Worm (Caenorhabditis elegans): ENCODE results near the gene F54E7.9.
A peak's percentile ranks its signal among the peaks of the same experiment; 100 is the strongest.

Gene F54E7.9

ce11 chrIII:5678935-5679334 lies 1.2 kb upstream of the F54E7.9 start, which contains the start of the genes ska-3 and rps-12:
Gene ska-3 (minus strand): TSS chrIII:5679005.
Gene rps-12 (plus strand): TSS chrIII:5679298.
- TF ChIP-seq hmbx-1 (tag; optimal IDR thresholded peaks at IDR 0.05) = no peak
- TF ChIP-seq hmg-4 (GFP tag; optimal IDR thresholded peaks at IDR 0.05) = peak; percentile 70
- TF ChIP-seq ama-1 (optimal IDR thresholded peaks at IDR 0.05) = no peak
- peak; percentile 72 for TF ChIP-seq pes-1 (GFP tag; IDR thresholded peaks at IDR 0.05)
- no peak for TF ChIP-seq aly-1 (tag; optimal IDR thresholded peaks at IDR 0.05)
- TF ChIP-seq ceh-13 (GFP tag; optimal IDR thresholded peaks at IDR 0.05) = no peak
- no peak for TF ChIP-seq tra-4 (tag; optimal IDR thresholded peaks at IDR 0.05)
- TF ChIP-seq F13C5.2 (tag; optimal IDR thresholded peaks at IDR 0.05) = peak; percentile 95
- TF ChIP-seq ceh-36 (tag; optimal IDR thresholded peaks at IDR 0.05) = no peak
- no peak for TF ChIP-seq scrt-1 (GFP tag; IDR thresholded peaks at IDR 0.05)
- no peak; the same call in 1 of the 2 replicates for TF ChIP-seq sea-1 (GFP tag; conservative IDR thresholded peaks at IDR 0.05)
- no peak for TF ChIP-seq ets-7 (tag; optimal IDR thresholded peaks at IDR 0.05)
- peak; percentile 49; the same call in 1 of the 2 replicates for TF ChIP-seq tbx-37 (GFP tag; conservative IDR thresholded peaks at IDR 0.05)
- 0 out of 2 replicates have a peak, but pooled peaks have one; percentile 17 for TF ChIP-seq tbx-11 (GFP tag; IDR thresholded peaks at IDR 0.05)
- peak; percentile 8 for TF ChIP-seq hnd-1 (tag; optimal IDR thresholded peaks at IDR 0.05)
- peak; percentile 15 for TF ChIP-seq B0310.2 (tag; optimal IDR thresholded peaks at IDR 0.05)
- peak; percentile 69 for TF ChIP-seq flt-1 (GFP tag; IDR thresholded peaks at IDR 0.05)

DNA sequence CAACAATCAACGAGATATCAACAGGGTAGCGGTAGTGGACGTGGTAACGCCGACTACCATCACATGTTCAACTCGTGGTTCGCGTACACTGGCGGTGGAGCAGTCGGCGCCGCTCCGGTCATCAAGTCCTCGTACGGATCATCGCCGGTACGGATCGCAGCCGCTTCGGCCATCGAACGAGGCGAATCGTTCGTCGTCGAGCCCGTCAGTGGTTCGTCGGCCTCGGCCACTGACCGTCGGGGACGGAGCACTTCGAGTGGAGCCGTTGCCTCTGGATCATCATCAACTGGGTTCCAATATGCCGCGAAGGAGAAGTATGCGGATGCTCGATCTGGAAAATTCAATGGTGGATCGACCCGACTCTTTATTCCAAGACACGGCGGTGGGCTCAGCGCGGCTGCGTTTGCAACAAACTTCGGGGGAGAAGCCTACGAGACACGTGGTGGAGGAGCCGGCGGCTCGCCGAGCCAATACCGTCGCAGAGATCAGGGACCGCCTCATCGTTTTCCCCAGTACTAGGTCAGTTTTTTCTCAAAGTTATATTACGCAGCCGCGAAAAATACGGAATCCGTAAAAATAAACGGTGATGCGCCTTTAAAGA lies 2.2 kb downstream of the F54E7.9 start:
- TF ChIP-seq scrt-1 (GFP tag; IDR thresholded peaks at IDR 0.05) (0 out of 2 replicates have a peak, but pooled peaks have one; percentile 19), pes-1 (GFP tag; IDR thresholded peaks at IDR 0.05) (no peak), hnd-1 (tag; optimal IDR thresholded peaks at IDR 0.05) (no peak), flt-1 (GFP tag; IDR thresholded peaks at IDR 0.05) (no peak), F13C5.2 (tag; optimal IDR thresholded peaks at IDR 0.05) (no peak), aly-1 (tag; optimal IDR thresholded peaks at IDR 0.05) (peak; percentile 45), ceh-13 (GFP tag; optimal IDR thresholded peaks at IDR 0.05) (no peak), tbx-11 (GFP tag; IDR thresholded peaks at IDR 0.05) (no peak), tbx-37 (GFP tag; conservative IDR thresholded peaks at IDR 0.05) (no peak)

ce11 chrIII:5674196-5674595 lies 3.5 kb downstream of the F54E7.9 start:
- TF ChIP-seq flt-1 (GFP tag; IDR thresholded peaks at IDR 0.05) (no peak), hnd-1 (tag; optimal IDR thresholded peaks at IDR 0.05) (no peak), scrt-1 (GFP tag; IDR thresholded peaks at IDR 0.05) (no peak), tbx-37 (GFP tag; conservative IDR thresholded peaks at IDR 0.05) (no peak), pes-1 (GFP tag; IDR thresholded peaks at IDR 0.05) (no peak), tra-4 (tag; optimal IDR thresholded peaks at IDR 0.05) (no peak)

DNA sequence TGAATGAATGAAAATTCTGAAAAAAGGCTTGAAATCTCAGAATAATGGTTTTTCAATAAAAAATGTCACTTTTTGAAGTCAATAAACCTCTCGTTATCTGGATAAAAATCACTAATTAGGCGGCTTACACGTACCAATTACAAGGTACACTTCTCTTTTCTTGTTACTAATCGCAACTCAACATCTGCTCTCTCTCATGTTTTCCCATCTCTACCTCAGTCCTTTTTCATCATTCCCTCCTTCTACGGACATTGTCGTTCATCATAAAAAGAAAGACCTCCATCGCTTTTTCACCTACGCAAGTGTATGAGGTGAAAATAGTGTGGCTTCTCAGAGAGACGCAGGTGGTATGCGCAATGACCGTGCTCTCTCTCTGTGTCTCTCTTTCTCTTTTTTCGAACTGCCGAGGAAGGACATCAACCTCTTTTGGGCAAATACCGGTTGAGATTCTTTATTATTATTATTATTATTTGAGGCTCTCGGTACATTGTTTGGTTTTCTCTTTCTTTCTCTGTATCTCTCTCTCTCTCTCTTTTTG lies 9.7 kb downstream of the F54E7.9 start:
- no peak for TF ChIP-seq B0310.2 (tag; optimal IDR thresholded peaks at IDR 0.05)
- no peak for TF ChIP-seq pes-1 (GFP tag; IDR thresholded peaks at IDR 0.05)
- TF ChIP-seq tbx-11 (GFP tag; IDR thresholded peaks at IDR 0.05) = 0 out of 2 replicates have a peak, but pooled peaks have one; percentile 13
- peak; percentile 1 for TF ChIP-seq hmg-4 (GFP tag; optimal IDR thresholded peaks at IDR 0.05)

DNA sequence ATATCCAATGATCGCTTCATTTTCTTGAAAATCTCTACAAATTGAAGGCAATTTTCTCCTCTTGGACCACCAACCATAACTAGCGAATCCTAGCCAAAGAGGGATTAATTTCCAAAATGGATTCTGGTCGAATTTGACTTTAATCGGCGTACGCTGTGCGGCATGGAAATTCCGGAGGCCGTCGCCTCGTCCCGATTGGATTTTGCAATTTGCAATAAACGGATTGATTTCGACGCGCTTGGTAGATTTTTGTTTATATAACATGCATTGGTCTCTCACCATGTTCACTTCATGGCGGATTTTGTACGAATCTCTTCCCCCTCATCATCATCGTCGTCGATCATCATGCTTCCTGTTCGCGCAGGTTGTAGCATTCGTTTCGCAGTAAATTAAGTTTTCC lies 12.0 kb downstream of the F54E7.9 start:
- TF ChIP-seq scrt-1 (GFP tag; IDR thresholded peaks at IDR 0.05) (no peak), aly-1 (tag; optimal IDR thresholded peaks at IDR 0.05) (no peak), flt-1 (GFP tag; IDR thresholded peaks at IDR 0.05) (no peak), hmg-4 (GFP tag; optimal IDR thresholded peaks at IDR 0.05) (no peak), tbx-11 (GFP tag; IDR thresholded peaks at IDR 0.05) (no peak), ets-7 (tag; optimal IDR thresholded peaks at IDR 0.05) (no peak), tra-4 (tag; optimal IDR thresholded peaks at IDR 0.05) (no peak), hnd-1 (tag; optimal IDR thresholded peaks at IDR 0.05) (no peak), ceh-13 (GFP tag; optimal IDR thresholded peaks at IDR 0.05) (no peak), F13C5.2 (tag; optimal IDR thresholded peaks at IDR 0.05) (no peak), ceh-36 (tag; optimal IDR thresholded peaks at IDR 0.05) (no peak), hmbx-1 (tag; optimal IDR thresholded peaks at IDR 0.05) (no peak), tbx-37 (GFP tag; conservative IDR thresholded peaks at IDR 0.05) (no peak), sea-1 (GFP tag; conservative IDR thresholded peaks at IDR 0.05) (no peak), pes-1 (GFP tag; IDR thresholded peaks at IDR 0.05) (no peak), ama-1 (optimal IDR thresholded peaks at IDR 0.05) (no peak), B0310.2 (tag; optimal IDR thresholded peaks at IDR 0.05) (no peak)

- TF ChIP-seq ets-7 (tag; optimal IDR thresholded peaks at IDR 0.05) (no peak), hnd-1 (tag; optimal IDR thresholded peaks at IDR 0.05) (no peak), ceh-36 (tag; optimal IDR thresholded peaks at IDR 0.05) (no peak), tbx-37 (GFP tag; conservative IDR thresholded peaks at IDR 0.05) (no peak), tbx-11 (GFP tag; IDR thresholded peaks at IDR 0.05) (no peak), ama-1 (optimal IDR thresholded peaks at IDR 0.05) (no peak), aly-1 (tag; optimal IDR thresholded peaks at IDR 0.05) (no peak), sea-1 (GFP tag; conservative IDR thresholded peaks at IDR 0.05) (no peak), flt-1 (GFP tag; IDR thresholded peaks at IDR 0.05) (no peak), pes-1 (GFP tag; IDR thresholded peaks at IDR 0.05) (no peak), ceh-13 (GFP tag; optimal IDR thresholded peaks at IDR 0.05) (no peak), scrt-1 (GFP tag; IDR thresholded peaks at IDR 0.05) (no peak), F13C5.2 (tag; optimal IDR thresholded peaks at IDR 0.05) (no peak), B0310.2 (tag; optimal IDR thresholded peaks at IDR 0.05) (no peak), hmg-4 (GFP tag; optimal IDR thresholded peaks at IDR 0.05) (no peak)
Measured at ce11 chrIII:5665278-5665677, 12.4 kb downstream of the F54E7.9 start.

DNA sequence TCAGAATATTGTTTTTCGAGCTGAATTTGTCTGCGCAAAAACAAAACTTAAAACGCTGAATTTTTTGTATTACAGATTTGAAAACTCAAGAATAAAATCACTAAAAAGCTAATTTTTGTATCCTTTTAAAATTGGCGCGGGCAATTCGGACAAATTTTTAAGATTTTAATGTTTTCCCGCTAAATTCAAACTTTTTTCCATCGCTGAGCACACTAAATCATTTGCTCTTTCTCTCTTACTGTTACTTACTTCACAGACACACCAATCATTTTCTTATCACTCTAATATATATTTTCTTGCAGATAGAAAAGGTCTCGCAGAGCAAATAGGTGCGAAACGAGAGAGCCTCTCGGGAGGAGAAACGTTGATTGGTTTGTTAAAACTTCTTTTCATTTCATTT lies 13.8 kb downstream of the F54E7.9 start, which contains the start of gene par-3:
Gene par-3 (plus strand): TSS at position 301 of the 400 bp plus-strand sequence.
- TF ChIP-seq ceh-13 (GFP tag; optimal IDR thresholded peaks at IDR 0.05) = no peak
- TF ChIP-seq hmbx-1 (tag; optimal IDR thresholded peaks at IDR 0.05) = no peak
- TF ChIP-seq tbx-11 (GFP tag; IDR thresholded peaks at IDR 0.05) = no peak
- TF ChIP-seq ets-7 (tag; optimal IDR thresholded peaks at IDR 0.05) = no peak
